Worm (Caenorhabditis elegans): Measurements from ENCODE around the gene srw-137.

ce11 chrV:2938497-2938896 is 5.3 kb downstream of the srw-137 start, which contains the start of gene srw-141:
- TF ChIP-seq tab-1 (GFP tag; IDR thresholded peaks at IDR 0.05) (no peak), ztf-23 (GFP tag; IDR thresholded peaks at IDR 0.05) (no peak)

All from whole organism, midembryonic.